Comparison of ENCODE assay signal across 1 fruit fly cellular context in the genomic region with DNA sequence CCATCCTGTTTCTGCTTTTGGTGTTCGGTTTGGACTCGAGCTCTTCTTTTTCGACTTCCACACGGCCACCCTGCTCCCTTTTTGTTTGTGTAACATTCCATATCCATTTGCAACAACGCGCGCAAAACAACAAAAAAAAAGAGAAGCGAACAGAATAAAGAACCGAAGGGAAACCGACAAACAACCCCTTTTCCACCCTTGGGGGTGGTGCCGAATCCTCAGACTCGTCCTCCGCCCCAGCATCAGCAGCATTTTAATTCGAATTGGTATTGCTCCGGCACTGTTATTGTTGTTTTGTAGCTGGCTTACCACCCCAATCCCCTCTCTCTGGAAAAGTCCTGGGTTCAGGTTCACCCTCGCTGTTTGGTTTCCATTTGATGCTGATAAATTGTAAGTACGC.
TF ChIP-seq lines count a peak whose summit lies in the region.

No protein-coding gene starts in this region.

TF ChIP-seq in whole organism, embryonic, 481 proteins besides CTCF, POLR2A, EP300 and RAD21 (continued from another document):
- 0 out of 4 replicates have a peak, but pooled peaks have one; percentile 45 for TF ChIP-seq chinmo (GFP tag; IDR thresholded peaks at IDR 0.05; lab: Robert Waterston, UW; ENCODE audit: partially characterized antibody)
- no peak for TF ChIP-seq chm (GFP tag; IDR thresholded peaks at IDR 0.05; lab: Robert Waterston, UW)
- no peak for TF ChIP-seq CG10565 (GFP tag; optimal IDR thresholded peaks at IDR 0.05; lab: Kevin White, UChicago)
- TF ChIP-seq Six4 (GFP tag; optimal IDR thresholded peaks at IDR 0.05; lab: Kevin White, UChicago) = no peak
- TF ChIP-seq pros (GFP tag; optimal IDR thresholded peaks at IDR 0.05; lab: Kevin White, UChicago) = peak; percentile 75
- TF ChIP-seq CG17361 (GFP tag; IDR thresholded peaks at IDR 0.05; lab: Robert Waterston, UW) = no peak
- peak; percentile 15 for TF ChIP-seq Kr (GFP tag; optimal IDR thresholded peaks at IDR 0.05; lab: Kevin White, UChicago)
- TF ChIP-seq CG12942 (GFP tag; optimal IDR thresholded peaks at IDR 0.05; lab: Kevin White, UChicago) = no peak
- no peak for TF ChIP-seq pho (GFP tag; optimal IDR thresholded peaks at IDR 0.05; lab: Kevin White, UChicago)
- TF ChIP-seq CG4424 (GFP tag; optimal IDR thresholded peaks at IDR 0.05; lab: Kevin White, UChicago) = no peak
- TF ChIP-seq cato (GFP tag; optimal IDR thresholded peaks at IDR 0.05; lab: Kevin White, UChicago; ENCODE audit: borderline replicate concordance) = no peak
- TF ChIP-seq CG7745 (tag; optimal IDR thresholded peaks at IDR 0.05; lab: Kevin White, UChicago) = peak; percentile 29
- no peak for TF ChIP-seq Vsx1 (GFP tag; optimal IDR thresholded peaks at IDR 0.05; lab: Kevin White, UChicago)
- TF ChIP-seq wor (GFP tag; IDR thresholded peaks at IDR 0.05; lab: Robert Waterston, UW) = no peak
- TF ChIP-seq Tbp (GFP tag; optimal IDR thresholded peaks at IDR 0.05; lab: Kevin White, UChicago) = no peak
- TF ChIP-seq NFAT (GFP tag; IDR thresholded peaks at IDR 0.05; lab: Robert Waterston, UW) = no peak
- no peak for TF ChIP-seq CG4730 (GFP tag; IDR thresholded peaks at IDR 0.05; lab: Robert Waterston, UW)
- TF ChIP-seq Gug (GFP tag; IDR thresholded peaks at IDR 0.05; lab: Robert Waterston, UW) = no peak
- TF ChIP-seq abd-A (tag; optimal IDR thresholded peaks at IDR 0.05; lab: Kevin White, UChicago) = peak; percentile 90
- no peak for TF ChIP-seq CG8359 (GFP tag; optimal IDR thresholded peaks at IDR 0.05; lab: Kevin White, UChicago; ENCODE audit: borderline replicate concordance)
- peak; percentile 29 for TF ChIP-seq Deaf1 (tag; optimal IDR thresholded peaks at IDR 0.05; lab: Kevin White, UChicago)
- TF ChIP-seq CG4360 (GFP tag; IDR thresholded peaks at IDR 0.05; lab: Robert Waterston, UW) = peak; percentile 68
TF ChIP-seq in whole organism, embryonic: peak in this region for 16.
